Fruit fly (Drosophila melanogaster): ENCODE measurements around the gene CG42535.

The CG42535 gene

dm6 chr3L:10665433-10666150 lies 34.9 kb upstream of the CG42535 start:
- TF ChIP-seq Vsx2 (GFP tag; optimal IDR thresholded peaks at IDR 0.05; ENCODE audit: partially characterized antibody) (no peak), h (GFP tag; optimal IDR thresholded peaks at IDR 0.05) (peak; percentile 99), CG9705 (GFP tag; optimal IDR thresholded peaks at IDR 0.05) (peak; percentile 96), tai (GFP tag; optimal IDR thresholded peaks at IDR 0.05) (peak; percentile 92), brk (GFP tag; optimal IDR thresholded peaks at IDR 0.05) (peak; percentile 95), CrebA (GFP tag; optimal IDR thresholded peaks at IDR 0.05; ENCODE audit: borderline replicate concordance) (no peak), fru (GFP tag; optimal IDR thresholded peaks at IDR 0.05) (peak; percentile 99), woc (GFP tag; optimal IDR thresholded peaks at IDR 0.05) (peak; percentile 98), GATAd (GFP tag; optimal IDR thresholded peaks at IDR 0.05) (peak; percentile 68), usp (GFP tag; optimal IDR thresholded peaks at IDR 0.05) (no peak), psq (GFP tag; optimal IDR thresholded peaks at IDR 0.05) (peak; percentile 97), HLH106 (tag; optimal IDR thresholded peaks at IDR 0.05) (peak; percentile 99), pan (optimal IDR thresholded peaks at IDR 0.05) (no peak), Dif (GFP tag; optimal IDR thresholded peaks at IDR 0.05; ENCODE audit: partially characterized antibody) (peak; percentile 82), OdsH (GFP tag; optimal IDR thresholded peaks at IDR 0.05) (peak; percentile 98), dsf (GFP tag; optimal IDR thresholded peaks at IDR 0.05; ENCODE audit: borderline replicate concordance) (peak; percentile 88), Myc (optimal IDR thresholded peaks at IDR 0.05) (no peak), jim (GFP tag; optimal IDR thresholded peaks at IDR 0.05) (no peak), Abd-B (GFP tag; optimal IDR thresholded peaks at IDR 0.05) (no peak), rgr (GFP tag; optimal IDR thresholded peaks at IDR 0.05) (peak; percentile 98), N (GFP tag; optimal IDR thresholded peaks at IDR 0.05) (no peak), sv (GFP tag; optimal IDR thresholded peaks at IDR 0.05) (peak; percentile 92), br (GFP tag; optimal IDR thresholded peaks at IDR 0.05) (peak; percentile 97), ey (GFP tag; optimal IDR thresholded peaks at IDR 0.05) (peak; percentile 95), sage (GFP tag; optimal IDR thresholded peaks at IDR 0.05) (peak; percentile 93), Hnf4 (GFP tag; optimal IDR thresholded peaks at IDR 0.05) (peak; percentile 90), foxo (GFP tag; optimal IDR thresholded peaks at IDR 0.05) (peak; percentile 69 to 99), dl (GFP tag; optimal IDR thresholded peaks at IDR 0.05; ENCODE audit: insufficient read depth in 1 of 2, partially characterized antibody in 2 of 2) (peak; percentile 25 to 71), Sp1 (GFP tag; optimal IDR thresholded peaks at IDR 0.05) (peak; percentile 99), Hr78 (GFP tag; optimal IDR thresholded peaks at IDR 0.05) (no peak), CG32264 (GFP tag; optimal IDR thresholded peaks at IDR 0.05) (peak; percentile 77), Dfd (GFP tag; optimal IDR thresholded peaks at IDR 0.05) (peak; percentile 98), lola (GFP tag; optimal IDR thresholded peaks at IDR 0.05) (no peak), Jra (GFP tag; optimal IDR thresholded peaks at IDR 0.05) (peak; percentile 93), Rel (GFP tag; optimal IDR thresholded peaks at IDR 0.05) (peak; percentile 89), Rel (tag; optimal IDR thresholded peaks at IDR 0.05) (peak; percentile 89), Mio (GFP tag; optimal IDR thresholded peaks at IDR 0.05) (peak; percentile 74), Hr83 (GFP tag; optimal IDR thresholded peaks at IDR 0.05; ENCODE audit: poor library complexity, severe bottlenecking) (peak; percentile 67), dmrt93B (GFP tag; optimal IDR thresholded peaks at IDR 0.05) (peak; percentile 97)

DNA sequence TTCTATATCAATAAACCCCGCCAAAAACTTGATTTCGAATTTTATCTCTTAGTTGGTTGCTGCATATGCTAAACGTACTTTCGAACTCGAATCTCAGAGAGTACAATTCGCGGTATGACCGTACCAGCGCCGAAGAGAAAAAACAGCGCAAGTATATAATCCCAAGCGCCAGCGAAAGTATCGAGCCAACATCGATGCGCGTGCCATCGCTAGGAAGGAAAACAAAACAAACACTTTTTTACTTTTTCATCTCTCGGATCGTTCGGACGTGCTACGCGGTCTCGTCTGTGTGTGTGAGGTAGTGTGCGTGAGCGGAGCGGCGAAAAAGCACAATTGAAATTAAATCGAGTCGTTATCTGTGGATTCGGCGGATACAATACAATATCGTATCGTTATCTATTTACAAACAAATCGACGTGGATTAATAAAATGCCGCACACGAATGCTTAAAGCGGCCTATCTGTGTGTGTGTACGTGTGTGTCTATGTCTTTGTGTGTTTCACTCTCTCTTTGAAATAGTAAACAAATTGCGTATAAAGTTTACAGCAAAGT lies 33.9 kb upstream of the CG42535 start, which contains the start of gene simj:
TSS of gene simj (plus strand) at position 229 of the 552 bp plus-strand sequence.
- TF ChIP-seq Hr83 (GFP tag; optimal IDR thresholded peaks at IDR 0.05; ENCODE audit: poor library complexity, severe bottlenecking) (peak; percentile 93), usp (GFP tag; optimal IDR thresholded peaks at IDR 0.05) (no peak), pan (optimal IDR thresholded peaks at IDR 0.05) (no peak), dsf (GFP tag; optimal IDR thresholded peaks at IDR 0.05; ENCODE audit: borderline replicate concordance) (no peak), Dif (GFP tag; optimal IDR thresholded peaks at IDR 0.05; ENCODE audit: partially characterized antibody) (peak; percentile 25), Abd-B (GFP tag; optimal IDR thresholded peaks at IDR 0.05) (no peak), CrebA (GFP tag; optimal IDR thresholded peaks at IDR 0.05; ENCODE audit: borderline replicate concordance) (peak; percentile 54), h (GFP tag; optimal IDR thresholded peaks at IDR 0.05) (peak; percentile 81), foxo (GFP tag; optimal IDR thresholded peaks at IDR 0.05) (peak in 1 of 2 experiments; percentile 51), ey (GFP tag; optimal IDR thresholded peaks at IDR 0.05) (peak; percentile 7), GATAd (GFP tag; optimal IDR thresholded peaks at IDR 0.05) (no peak), dl (GFP tag; optimal IDR thresholded peaks at IDR 0.05; ENCODE audit: insufficient read depth in 1 of 2, partially characterized antibody in 2 of 2) (no peak), Myc (optimal IDR thresholded peaks at IDR 0.05) (peak; percentile 65), sage (GFP tag; optimal IDR thresholded peaks at IDR 0.05) (no peak), woc (GFP tag; optimal IDR thresholded peaks at IDR 0.05) (peak; percentile 51), CG9705 (GFP tag; optimal IDR thresholded peaks at IDR 0.05) (no peak), brk (GFP tag; optimal IDR thresholded peaks at IDR 0.05) (peak; percentile 77), OdsH (GFP tag; optimal IDR thresholded peaks at IDR 0.05) (peak; percentile 53), Vsx2 (GFP tag; optimal IDR thresholded peaks at IDR 0.05; ENCODE audit: partially characterized antibody) (no peak), rgr (GFP tag; optimal IDR thresholded peaks at IDR 0.05) (peak; percentile 61), Mio (GFP tag; optimal IDR thresholded peaks at IDR 0.05) (no peak), tai (GFP tag; optimal IDR thresholded peaks at IDR 0.05) (peak; percentile 8), fru (GFP tag; optimal IDR thresholded peaks at IDR 0.05) (peak; percentile 59), br (GFP tag; optimal IDR thresholded peaks at IDR 0.05) (peak; percentile 62), jim (GFP tag; optimal IDR thresholded peaks at IDR 0.05) (peak; percentile 49), psq (GFP tag; optimal IDR thresholded peaks at IDR 0.05) (peak; percentile 41), Hnf4 (GFP tag; optimal IDR thresholded peaks at IDR 0.05) (peak; percentile 60), CG32264 (GFP tag; optimal IDR thresholded peaks at IDR 0.05) (no peak), sv (GFP tag; optimal IDR thresholded peaks at IDR 0.05) (peak; percentile 48), dmrt93B (GFP tag; optimal IDR thresholded peaks at IDR 0.05) (no peak), Hr78 (GFP tag; optimal IDR thresholded peaks at IDR 0.05) (no peak), HLH106 (tag; optimal IDR thresholded peaks at IDR 0.05) (peak; percentile 31), Rel (GFP tag; optimal IDR thresholded peaks at IDR 0.05) (no peak), Rel (tag; optimal IDR thresholded peaks at IDR 0.05) (peak; percentile 82), Jra (GFP tag; optimal IDR thresholded peaks at IDR 0.05) (peak; percentile 74), N (GFP tag; optimal IDR thresholded peaks at IDR 0.05) (peak; percentile 34), lola (GFP tag; optimal IDR thresholded peaks at IDR 0.05) (no peak), Sp1 (GFP tag; optimal IDR thresholded peaks at IDR 0.05) (peak; percentile 68), Dfd (GFP tag; optimal IDR thresholded peaks at IDR 0.05) (no peak)

Data from whole organism, wandering third instar larva.